Worm (Caenorhabditis elegans) whole organism, L2 larva: ENCODE results near the gene tftc-1.

Source experiments
- C34F6.9 ChIP-seq: fragments of 150-350 bp; optimal IDR thresholded peaks from 2 replicates; lab custom pipeline; 2014; ENCODE audit warnings: missing biosample characterization, missing genetic modification characterization
- ama-1 ChIP-seq: fragments of 150-350 bp; optimal IDR thresholded peaks from 2 replicates; lab custom pipeline; 2018; ENCODE audit warnings: inconsistent platforms
- egl-27 ChIP-seq: sonication (generic microtip); optimal IDR thresholded peaks from 3 replicates; lab custom pipeline; 2017; ENCODE audit warnings: missing biosample characterization, missing genetic modification reagents, missing genetic modification characterization
- fos-1 ChIP-seq: fragments of 150-350 bp; optimal IDR thresholded peaks from 2 replicates; lab custom pipeline; 2014; ENCODE audit warnings: missing biosample characterization, missing genetic modification characterization
- lin-39 ChIP-seq: fragments of 150-350 bp; optimal IDR thresholded peaks from 2 replicates; lab custom pipeline; 2014; ENCODE audit warnings: missing biosample characterization, missing genetic modification reagents, missing genetic modification characterization
- nhr-77 ChIP-seq: fragments of 150-350 bp; optimal IDR thresholded peaks from 2 replicates; lab custom pipeline; 2014; ENCODE audit warnings: missing biosample characterization, missing genetic modification characterization
- sem-4 ChIP-seq: fragments of 150-350 bp; optimal IDR thresholded peaks from 2 replicates; lab custom pipeline; 2014; ENCODE audit warnings: missing biosample characterization, missing genetic modification reagents, missing genetic modification characterization
- snpc-4 ChIP-seq: fragments of 150-350 bp; optimal IDR thresholded peaks from 2 replicates; lab custom pipeline; 2014; ENCODE audit warnings: missing biosample characterization, missing genetic modification characterization

ce11 chrIV:2321546-2321945 lies 27.5 kb upstream of the tftc-1 start:
- no peak for TF ChIP-seq C34F6.9 (tag; lab: Kevin White, UChicago)
- no peak for TF ChIP-seq snpc-4 (tag; lab: Kevin White, UChicago)
- no peak for TF ChIP-seq fos-1 (tag; lab: Kevin White, UChicago)
- TF ChIP-seq lin-39 (tag; lab: Kevin White, UChicago), result no peak
- no peak for TF ChIP-seq egl-27 (tag; lab: Kevin White, UChicago)
- TF ChIP-seq ama-1 (lab: Kevin White, UChicago), result no peak
- TF ChIP-seq nhr-77 (tag; lab: Kevin White, UChicago), result no peak
- TF ChIP-seq sem-4, result no peak
